Fruit fly (Drosophila melanogaster) whole organism, pupa: ENCODE results near the gene CG34299.

Experiments used
- Pif1A ChIP-seq: fragments of 200-800 bp; sonication (Bioruptor generic); optimal IDR thresholded peaks from 3 replicates; lab custom pipeline; 2016; ENCODE audit warnings: missing biosample characterization, missing genetic modification characterization
- Pif1B ChIP-seq: fragments of 200-800 bp; sonication (Bioruptor generic); optimal IDR thresholded peaks from 3 replicates; lab custom pipeline; 2016; ENCODE audit warnings: missing biosample characterization, missing genetic modification characterization

- TF ChIP-seq Pif1B (GFP tag; lab: Kevin White, UChicago) (no peak), Pif1A (no peak)
Observed at dm6 chr3R:30215020-30215419, 34.4 kb upstream of the CG34299 start.
